Fruit fly (Drosophila melanogaster) whole organism, embryonic: ENCODE measurements around the gene CG17224.
A peak's percentile ranks its signal among the peaks of the same experiment; 100 is the strongest.

ENCODE experiments used
- Abd-B ChIP-seq: fragments of 200-800 bp; sonication (Bioruptor generic); optimal IDR thresholded peaks from 2 replicates; lab custom pipeline; 2018; ENCODE audit warnings: missing biosample characterization, mild to moderate bottlenecking, missing genetic modification characterization, moderate library complexity
- CG10147 ChIP-seq: fragments of 200-800 bp; sonication (Bioruptor generic); optimal IDR thresholded peaks from 2 replicates; lab custom pipeline; 2019; ENCODE audit warnings: missing biosample characterization, mild to moderate bottlenecking, missing genetic modification characterization, moderate library complexity
- CG10462 ChIP-seq: fragments of 200-800 bp; sonication (Bioruptor generic); optimal IDR thresholded peaks from 2 replicates; lab custom pipeline; 2016; ENCODE audit warnings: missing biosample characterization, missing genetic modification characterization
- CG14710 ChIP-seq: fragments of 200-800 bp; sonication (Bioruptor generic); optimal IDR thresholded peaks from 3 replicates; lab custom pipeline; 2019; ENCODE audit warnings: missing biosample characterization, mild to moderate bottlenecking, missing genetic modification characterization, moderate library complexity
- CG1602 ChIP-seq: fragments of 200-800 bp; sonication (Bioruptor generic); optimal IDR thresholded peaks from 3 replicates; lab custom pipeline; 2016; ENCODE audit warnings: missing biosample characterization, missing genetic modification characterization
- CG1603 ChIP-seq: fragments of 200-800 bp; sonication (Bioruptor generic); optimal IDR thresholded peaks from 2 replicates; lab custom pipeline; 2019; ENCODE audit warnings: missing biosample characterization, mild to moderate bottlenecking, missing genetic modification characterization, moderate library complexity
- CG16863 ChIP-seq: fragments of 200-800 bp; sonication (Bioruptor generic); optimal IDR thresholded peaks from 3 replicates; lab custom pipeline; 2016; ENCODE audit warnings: missing biosample characterization, missing genetic modification characterization
- CG17359 ChIP-seq: fragments of 200-800 bp; sonication (Bioruptor generic); optimal IDR thresholded peaks from 3 replicates; lab custom pipeline; 2018; ENCODE audit warnings: missing biosample characterization, mild to moderate bottlenecking, missing genetic modification characterization, moderate library complexity
- CG18011 ChIP-seq: fragments of 200-800 bp; sonication (Bioruptor generic); optimal IDR thresholded peaks from 2 replicates; lab custom pipeline; 2017; ENCODE audit warnings: missing biosample characterization, missing genetic modification characterization, mild to moderate bottlenecking, moderate library complexity, missing genotype
- CG18476 ChIP-seq: fragments of 200-800 bp; sonication (Bioruptor generic); optimal IDR thresholded peaks from 2 replicates; lab custom pipeline; 2016; ENCODE audit warnings: missing biosample characterization, mild to moderate bottlenecking, missing genetic modification characterization
- CG34422 ChIP-seq: fragments of 200-800 bp; sonication (Bioruptor generic); IDR thresholded peaks from 3 replicates; pipeline ENCODE4 v1.3.6; 2022; ENCODE audit warnings: missing biosample characterization, missing genetic modification characterization
- CG4730 ChIP-seq: fragments of 200-800 bp; sonication (Bioruptor generic); IDR thresholded peaks from 2 replicates; pipeline ENCODE4 v1.3.6; 2022; ENCODE audit warnings: missing biosample characterization, missing genetic modification characterization
- CG7786 ChIP-seq: fragments of 200-800 bp; sonication (Bioruptor generic); optimal IDR thresholded peaks from 2 replicates; lab custom pipeline; 2016; ENCODE audit warnings: missing biosample characterization, missing genetic modification characterization
- CG7839 ChIP-seq: fragments of 200-800 bp; sonication (Bioruptor generic); optimal IDR thresholded peaks from 3 replicates; lab custom pipeline; 2018; ENCODE audit warnings: missing biosample characterization, mild to moderate bottlenecking, missing genetic modification characterization, moderate library complexity
- CG8924 ChIP-seq: fragments of 200-800 bp; optimal IDR thresholded peaks from 3 replicates; lab custom pipeline; 2019; ENCODE audit warnings: missing biosample characterization, mild to moderate bottlenecking, missing genetic modification characterization, moderate library complexity
- D ChIP-seq, 2 experiments: fragments of 200-800 bp in 1 of 2; fragments of >200 bp in 1 of 2; sonication (Bioruptor generic) in 1 of 2; optimal IDR thresholded peaks; 2 replicates in 1 of 2; 3 replicates in 1 of 2; lab custom pipeline; 2017; ENCODE audit warnings: mild to moderate bottlenecking in 1 of 2, missing biosample characterization in 1 of 2, missing genetic modification characterization in 1 of 2, missing genetic modification reagents in 1 of 2
- D19A ChIP-seq: fragments of 200-800 bp; optimal IDR thresholded peaks from 3 replicates; lab custom pipeline; 2019; ENCODE audit warnings: missing biosample characterization, mild to moderate bottlenecking, missing genetic modification characterization, moderate library complexity
- D19B ChIP-seq: fragments of 200-800 bp; sonication (Bioruptor generic); optimal IDR thresholded peaks from 2 replicates; lab custom pipeline; 2017; ENCODE audit warnings: missing biosample characterization, mild to moderate bottlenecking, missing genetic modification characterization
- Dad ChIP-seq: fragments of 200-800 bp; sonication (Bioruptor generic); optimal IDR thresholded peaks from 3 replicates; lab custom pipeline; 2016; ENCODE audit warnings: missing biosample characterization, missing genetic modification characterization
- E2f1 ChIP-seq: fragments of 200-800 bp; sonication (Bioruptor generic); IDR thresholded peaks from 2 replicates; pipeline ENCODE4 v1.3.6; 2022; ENCODE audit warnings: missing biosample characterization, missing genetic modification characterization
- H15 ChIP-seq: fragments of 200-800 bp; sonication (Bioruptor generic); IDR thresholded peaks from 3 replicates; pipeline ENCODE4 v1.3.6; 2022; ENCODE audit warnings: missing biosample characterization, missing genetic modification characterization
- H2.0 ChIP-seq: fragments of 200-800 bp; sonication (Bioruptor generic); IDR thresholded peaks from 2 replicates; pipeline ENCODE4 v1.3.6; 2022; ENCODE audit warnings: missing biosample characterization, missing genetic modification characterization
- HLH3B ChIP-seq: fragments of 200-800 bp; sonication (Bioruptor generic); IDR thresholded peaks from 2 replicates; pipeline ENCODE4 v1.3.6; 2022; ENCODE audit warnings: missing biosample characterization, missing genetic modification characterization
- Hsf ChIP-seq: fragments of 200-800 bp; sonication (Bioruptor generic); optimal IDR thresholded peaks from 3 replicates; lab custom pipeline; 2016; ENCODE audit warnings: missing biosample characterization, missing genetic modification characterization
- Jarid2 ChIP-seq: fragments of 200-800 bp; sonication (Bioruptor generic); optimal IDR thresholded peaks from 3 replicates; lab custom pipeline; 2017; ENCODE audit warnings: mild to moderate bottlenecking, missing biosample characterization, missing genetic modification reagents, missing genetic modification characterization
- Lhr ChIP-seq: fragments of 200-800 bp; sonication (Bioruptor generic); optimal IDR thresholded peaks from 3 replicates; lab custom pipeline; 2017; ENCODE audit warnings: mild to moderate bottlenecking, missing biosample characterization, missing genetic modification reagents, missing genetic modification characterization
- NfI ChIP-seq: fragments of 200-800 bp; sonication (Bioruptor generic); optimal IDR thresholded peaks from 3 replicates; lab custom pipeline; 2018; ENCODE audit warnings: missing biosample characterization, mild to moderate bottlenecking, missing genetic modification characterization, moderate library complexity
- Ptx1 ChIP-seq: fragments of 200-800 bp; sonication (Bioruptor generic); IDR thresholded peaks from 2 replicates; pipeline ENCODE4 v1.3.6; 2022; ENCODE audit warnings: missing biosample characterization, missing genetic modification characterization
- Taf1 ChIP-seq: fragments of 200-800 bp; sonication (Bioruptor generic); IDR thresholded peaks from 2 replicates; pipeline ENCODE4 v1.3.6; 2022; ENCODE audit warnings: missing biosample characterization, missing genetic modification characterization
- Usf ChIP-seq: fragments of 200-800 bp; sonication (Bioruptor generic); optimal IDR thresholded peaks from 2 replicates; lab custom pipeline; 2017; ENCODE audit warnings: missing genotype, missing biosample characterization, missing genetic modification characterization
- Xrp1 ChIP-seq: fragments of 200-800 bp; sonication (Bioruptor generic); IDR thresholded peaks from 2 replicates; pipeline ENCODE4 v1.3.6; 2022; ENCODE audit warnings: missing biosample characterization, missing genetic modification characterization
- al ChIP-seq: fragments of 200-800 bp; sonication (Bioruptor generic); IDR thresholded peaks from 2 replicates; pipeline ENCODE4 v1.3.6; 2022; ENCODE audit warnings: missing biosample characterization, missing genetic modification characterization
- ash1 ChIP-seq: fragments of 200-800 bp; sonication (Bioruptor generic); optimal IDR thresholded peaks from 2 replicates; lab custom pipeline; 2018; ENCODE audit warnings: missing biosample characterization, mild to moderate bottlenecking, missing genetic modification characterization
- bbx ChIP-seq: fragments of 200-800 bp; sonication (Bioruptor generic); IDR thresholded peaks from 2 replicates; pipeline ENCODE4 v1.3.6; 2022; ENCODE audit warnings: missing biosample characterization, missing genetic modification characterization; ENCODE audit not compliant: partially characterized antibody
- crc ChIP-seq: fragments of 200-800 bp; sonication (Bioruptor generic); optimal IDR thresholded peaks from 2 replicates; lab custom pipeline; 2016; ENCODE audit warnings: missing biosample characterization, missing genetic modification characterization
- crol ChIP-seq: fragments of 200-800 bp; sonication (Bioruptor generic); IDR thresholded peaks from 2 replicates; pipeline ENCODE4 v1.3.6; 2022; ENCODE audit warnings: missing biosample characterization, missing genetic modification characterization
- dpn ChIP-seq, 2 experiments: fragments of 200-800 bp; sonication (Bioruptor generic); optimal IDR thresholded peaks; 3 replicates each; lab custom pipeline; 2016; ENCODE audit warnings: missing biosample characterization in 2 of 2, missing genetic modification characterization in 2 of 2
- esg ChIP-seq: fragments of 200-800 bp; sonication (Bioruptor generic); conservative IDR thresholded peaks from 2 replicates; pipeline ENCODE4 v1.3.6; 2022; ENCODE audit warnings: missing biosample characterization, missing genetic modification characterization
- jing ChIP-seq: fragments of 200-800 bp; sonication (Bioruptor generic); optimal IDR thresholded peaks from 2 replicates; lab custom pipeline; 2018; ENCODE audit warnings: missing biosample characterization, mild to moderate bottlenecking, missing genetic modification characterization
- kah ChIP-seq: fragments of 200-800 bp; sonication (Bioruptor generic); optimal IDR thresholded peaks from 2 replicates; lab custom pipeline; 2018; ENCODE audit warnings: missing biosample characterization, mild to moderate bottlenecking, missing genetic modification characterization
- luna ChIP-seq: fragments of 200-800 bp; sonication (Bioruptor generic); optimal IDR thresholded peaks from 2 replicates; lab custom pipeline; 2016; ENCODE audit warnings: missing biosample characterization, missing genetic modification characterization
- nom ChIP-seq: fragments of 200-800 bp; sonication (Bioruptor generic); optimal IDR thresholded peaks from 2 replicates; lab custom pipeline; 2017; ENCODE audit warnings: missing biosample characterization, missing genetic modification characterization, mild to moderate bottlenecking, moderate library complexity, missing genetic modification reagents
- onecut ChIP-seq: fragments of 200-800 bp; sonication (Bioruptor generic); IDR thresholded peaks from 2 replicates; pipeline ENCODE4 v1.3.6; 2022; ENCODE audit warnings: missing biosample characterization, missing genetic modification characterization
- otp ChIP-seq: fragments of 200-800 bp; sonication (Bioruptor generic); IDR thresholded peaks from 3 replicates; pipeline ENCODE4, ENCODE4 v1.3.6; 2022; ENCODE audit warnings: missing biosample characterization, missing genetic modification characterization
- pan ChIP-seq, 4 experiments: fragments of >200 bp in 3 of 4; fragments of 200-800 bp in 1 of 4; sonication (Bioruptor generic) in 1 of 4; optimal IDR thresholded peaks in 3 of 4; IDR thresholded peaks in 1 of 4; 2 replicates each; pipeline versions ENCODE4 v1.3.6 to Lab custom; 2017 to 2022; ENCODE audit warnings: missing biosample characterization in 2 of 4, missing genetic modification characterization in 2 of 4, mixed read lengths in 1 of 4
- sug ChIP-seq: fragments of 200-800 bp; optimal IDR thresholded peaks from 2 replicates; lab custom pipeline; 2019; ENCODE audit warnings: missing biosample characterization, mild to moderate bottlenecking, missing genetic modification characterization, moderate library complexity
- trh ChIP-seq: fragments of 200-800 bp; sonication (Bioruptor generic); optimal IDR thresholded peaks from 2 replicates; lab custom pipeline; 2016; ENCODE audit warnings: missing biosample characterization, missing genetic modification characterization
- usp ChIP-seq: fragments of >200 bp; optimal IDR thresholded peaks from 2 replicates; lab custom pipeline; 2017; ENCODE audit warnings: missing biosample characterization, missing genetic modification characterization
- zen ChIP-seq: fragments of 200-800 bp; sonication (Bioruptor generic); optimal IDR thresholded peaks from 3 replicates; lab custom pipeline; 2018; ENCODE audit warnings: missing biosample characterization, mild to moderate bottlenecking, missing genetic modification characterization, moderate library complexity

CG17224 gene

dm6 chr2L:3055710-3056447 is 37.8 kb upstream of the CG17224 start (continued):
- TF ChIP-seq CG10147 = no peak
- TF ChIP-seq usp (GFP tag; lab: Kevin White, UChicago) = no peak
- TF ChIP-seq crc (GFP tag; lab: Kevin White, UChicago) = peak; percentile 20
- TF ChIP-seq onecut (GFP tag; lab: Robert Waterston, UW) = no peak
- TF ChIP-seq esg = no peak
- TF ChIP-seq luna (GFP tag; lab: Kevin White, UChicago) = no peak
- TF ChIP-seq ash1 = no peak
- TF ChIP-seq Taf1 (GFP tag; lab: Robert Waterston, UW) = no peak
- TF ChIP-seq sug (tag; lab: Kevin White, UChicago) = peak; percentile 64
- TF ChIP-seq Ptx1 (GFP tag; lab: Robert Waterston, UW) = peak; percentile 52
- TF ChIP-seq H15 (GFP tag; lab: Robert Waterston, UW) = 0 out of 3 replicates have a peak, but pooled peaks have one; percentile 12
- no peak for TF ChIP-seq E2f1
- no peak for TF ChIP-seq H2.0
- TF ChIP-seq zen (tag; lab: Kevin White, UChicago) = no peak
- no peak for TF ChIP-seq Jarid2
- TF ChIP-seq otp (GFP tag; lab: Robert Waterston, UW) = no peak
- TF ChIP-seq CG17359 (tag; lab: Kevin White, UChicago) = no peak
- TF ChIP-seq Usf (GFP tag; lab: Kevin White, UChicago) = peak; percentile 53
- TF ChIP-seq Dad (GFP tag; lab: Kevin White, UChicago) = no peak
- no peak for TF ChIP-seq jing (GFP tag; lab: Kevin White, UChicago)
- TF ChIP-seq Xrp1 (GFP tag; lab: Robert Waterston, UW) = no peak
- TF ChIP-seq CG7839 (tag; lab: Kevin White, UChicago) = peak; percentile 56
- TF ChIP-seq Hsf (GFP tag; lab: Kevin White, UChicago) = peak; percentile 52
- peak; percentile 94 for TF ChIP-seq D19A
- peak; percentile 24 for TF ChIP-seq Abd-B (GFP tag; lab: Kevin White, UChicago)
- TF ChIP-seq bbx (GFP tag; lab: Robert Waterston, UW) = peak; percentile 18; the same call in 1 of the 2 replicates
- TF ChIP-seq CG8924 (tag; lab: Kevin White, UChicago) = peak; percentile 46
- TF ChIP-seq CG14710 (tag; lab: Kevin White, UChicago) = peak; percentile 15
- TF ChIP-seq CG1602 (GFP tag; lab: Kevin White, UChicago) = no peak
- no peak for TF ChIP-seq Lhr (GFP tag; lab: Kevin White, UChicago)
- no peak for TF ChIP-seq pan (optimal IDR thresholded peaks at IDR 0.05; lab: Kevin White, UChicago)
- TF ChIP-seq pan (GFP tag; optimal IDR thresholded peaks at IDR 0.05 in 1 of 2, IDR thresholded peaks at IDR 0.05 in 1 of 2) = peak in 1 of 2 experiments; percentile 57
- TF ChIP-seq crol (GFP tag; lab: Robert Waterston, UW) = no peak
- TF ChIP-seq nom = no peak
- TF ChIP-seq CG18011 (GFP tag; lab: Kevin White, UChicago) = no peak
- peak; percentile 56 for TF ChIP-seq D19B
- no peak for TF ChIP-seq D (optimal IDR thresholded peaks at IDR 0.05; lab: Kevin White, UChicago)
- TF ChIP-seq D (GFP tag; optimal IDR thresholded peaks at IDR 0.05; lab: Kevin White, UChicago) = no peak
- TF ChIP-seq CG16863 (GFP tag; lab: Kevin White, UChicago) = peak; percentile 60
- no peak for TF ChIP-seq HLH3B (GFP tag; lab: Robert Waterston, UW)
- peak; percentile 57 for TF ChIP-seq CG18476 (GFP tag; lab: Kevin White, UChicago)
- no peak for TF ChIP-seq NfI
- TF ChIP-seq CG34422 (GFP tag; lab: Robert Waterston, UW) = no peak
- no peak for TF ChIP-seq kah (GFP tag; lab: Kevin White, UChicago)
- TF ChIP-seq CG1603 (tag; lab: Kevin White, UChicago) = no peak
- no peak for TF ChIP-seq CG4730 (GFP tag; lab: Robert Waterston, UW)
- TF ChIP-seq CG7786 (GFP tag; lab: Kevin White, UChicago) = peak; percentile 41
- TF ChIP-seq CG10462 (GFP tag; lab: Kevin White, UChicago) = no peak
- TF ChIP-seq al (GFP tag; lab: Robert Waterston, UW) = peak; percentile 5; the same call in 1 of the 2 replicates
- peak in 1 of 2 experiments; percentile 19 for TF ChIP-seq dpn (GFP tag; optimal IDR thresholded peaks at IDR 0.05; lab: Kevin White, UChicago)
- TF ChIP-seq trh = no peak
